Worm (Caenorhabditis elegans) whole organism, mixed stage, embryonic: ENCODE results near the gene R05D3.12.

Source experiments
- bed-3 ChIP-seq: fragments of 200-800 bp; sonication (Bioruptor generic); optimal IDR thresholded peaks from 3 replicates; lab custom pipeline; 2018; ENCODE audit warnings: mild to moderate bottlenecking, missing genetic modification characterization, moderate library complexity, missing compliant biosample characterization
- blmp-1 ChIP-seq: fragments of 150-350 bp; optimal IDR thresholded peaks from 2 replicates; lab custom pipeline; 2014; ENCODE audit warnings: missing biosample characterization, missing genetic modification characterization
- ceh-39 ChIP-seq: fragments of 150-350 bp; optimal IDR thresholded peaks from 2 replicates; lab custom pipeline; 2014; ENCODE audit warnings: missing biosample characterization, missing genetic modification characterization
- ceh-83 ChIP-seq: fragments of 200-800 bp; sonication (Bioruptor generic); optimal IDR thresholded peaks from 2 replicates; lab custom pipeline; 2018; ENCODE audit warnings: mild to moderate bottlenecking, missing genetic modification characterization, missing compliant biosample characterization
- ces-1 ChIP-seq: fragments of 150-350 bp; optimal IDR thresholded peaks from 2 replicates; lab custom pipeline; 2014; ENCODE audit warnings: missing biosample characterization, missing genetic modification reagents, missing genetic modification characterization
- lsy-2 ChIP-seq: fragments of 150-350 bp; optimal IDR thresholded peaks from 2 replicates; lab custom pipeline; 2014; ENCODE audit warnings: missing biosample characterization, missing genetic modification characterization
- nhr-12 ChIP-seq: fragments of 150-350 bp; optimal IDR thresholded peaks from 2 replicates; lab custom pipeline; 2014; ENCODE audit warnings: missing biosample characterization, missing genetic modification characterization
- nhr-237 ChIP-seq: fragments of 150-350 bp; optimal IDR thresholded peaks from 2 replicates; lab custom pipeline; 2014; ENCODE audit warnings: missing biosample characterization, missing genetic modification characterization
- nhr-28 ChIP-seq: fragments of 150-350 bp; optimal IDR thresholded peaks from 2 replicates; lab custom pipeline; 2014; ENCODE audit warnings: missing biosample characterization, missing genetic modification characterization
- nhr-76 ChIP-seq: sonication (generic microtip); optimal IDR thresholded peaks from 2 replicates; lab custom pipeline; 2017; ENCODE audit warnings: missing biosample characterization, missing genetic modification characterization
- snpc-4 ChIP-seq: fragments of 150-350 bp; optimal IDR thresholded peaks from 2 replicates; lab custom pipeline; 2014; ENCODE audit warnings: missing biosample characterization, missing genetic modification characterization
- unc-62 ChIP-seq: fragments of 150-350 bp; optimal IDR thresholded peaks from 2 replicates; lab custom pipeline; 2014; ENCODE audit warnings: missing biosample characterization, missing genetic modification reagents, missing genetic modification characterization
- ztf-11 ChIP-seq: fragments of 150-350 bp; optimal IDR thresholded peaks from 2 replicates; lab custom pipeline; 2014; ENCODE audit warnings: missing biosample characterization, missing genetic modification characterization

DNA sequence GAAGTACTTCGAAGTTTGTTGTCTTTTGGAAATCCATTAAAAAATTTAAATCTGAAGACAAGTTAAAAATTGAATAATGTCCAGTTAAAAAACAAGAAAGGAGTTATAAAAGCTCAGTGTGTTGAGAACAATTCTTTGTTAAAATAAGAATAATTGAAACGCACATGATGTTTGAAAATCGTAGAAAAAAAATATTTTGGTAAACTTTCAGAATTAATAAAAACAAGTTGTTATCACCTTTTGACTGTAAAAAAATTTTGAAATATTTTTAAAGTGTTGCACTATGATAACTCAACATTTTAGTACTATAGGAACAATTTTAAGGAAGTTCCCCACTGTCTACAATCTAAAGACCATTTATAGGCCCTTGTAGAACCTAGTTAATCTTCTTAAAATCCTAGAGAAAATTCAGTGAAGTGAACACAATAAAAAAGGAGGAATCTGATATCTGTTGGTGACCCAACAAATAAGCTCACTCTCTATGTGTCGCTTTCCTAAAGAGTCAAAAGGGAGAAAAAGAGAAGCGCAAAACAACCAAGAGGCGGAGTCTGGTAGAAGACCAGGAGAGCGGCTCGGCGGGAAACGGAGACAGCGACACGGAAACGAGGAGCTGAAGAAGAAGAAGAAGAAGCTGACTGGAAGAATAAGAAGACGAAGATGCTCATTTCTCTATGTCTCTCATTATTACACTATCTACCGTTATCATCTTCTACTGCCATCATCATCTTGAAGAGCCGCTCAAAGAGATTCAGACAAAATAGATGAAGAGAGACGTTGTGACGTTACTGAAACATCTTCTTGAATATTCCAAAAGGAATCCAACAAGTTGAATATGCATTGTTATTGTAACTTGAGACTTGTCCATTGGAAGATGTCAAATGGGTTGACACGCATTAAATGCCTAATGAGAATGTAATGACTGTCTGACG, 13.9 kb downstream of the R05D3.12 start, which contains the start of gene ZK353.10:
- TF ChIP-seq nhr-76 (tag; lab: Kevin White, UChicago) (no peak), ztf-11 (tag; lab: Kevin White, UChicago) (no peak), ceh-39 (tag; lab: Kevin White, UChicago) (no peak), ceh-83 (no peak), bed-3 (GFP tag; lab: Kevin White, UChicago) (no peak), nhr-237 (tag; lab: Kevin White, UChicago) (no peak), snpc-4 (no peak), blmp-1 (no peak), nhr-28 (no peak), unc-62 (GFP tag; lab: Kevin White, UChicago) (no peak), ces-1 (GFP tag; lab: Kevin White, UChicago) (no peak), lsy-2 (tag; lab: Kevin White, UChicago) (no peak), nhr-12 (no peak)
